Worm (Caenorhabditis elegans) whole organism, L4 larva: Measurements from ENCODE around the gene msp-45.

Experiments
- F49E8.2 ChIP-seq: sonication (generic microtip); optimal IDR thresholded peaks from 2 replicates; lab custom pipeline; 2016; ENCODE audit warnings: missing compliant biosample characterization, mild to moderate bottlenecking, missing genetic modification characterization, borderline replicate concordance
- R02D3.7 ChIP-seq: fragments of 150-350 bp; sonication (generic microtip); optimal IDR thresholded peaks from 3 replicates; lab custom pipeline; 2014; ENCODE audit warnings: missing biosample characterization, missing genetic modification characterization
- T26A8.4 ChIP-seq: fragments of 200-800 bp; sonication (Bioruptor generic); IDR thresholded peaks from 2 replicates; pipeline ENCODE4 v1.3.6; 2022; ENCODE audit warnings: missing genetic modification characterization, missing compliant biosample characterization
- Y5F2A.4 ChIP-seq: fragments of 200-800 bp; sonication (Bioruptor generic); optimal IDR thresholded peaks from 2 replicates; lab custom pipeline; 2018; ENCODE audit warnings: mild to moderate bottlenecking, missing genetic modification characterization, missing compliant biosample characterization
- ZK546.5 ChIP-seq, 2 experiments: sonication (generic microtip); optimal IDR thresholded peaks; 2 replicates each; lab custom pipeline; 2017; ENCODE audit warnings: missing biosample characterization in 2 of 2, missing genetic modification characterization in 2 of 2
- ama-1 ChIP-seq: fragments of 150-350 bp; optimal IDR thresholded peaks from 2 replicates; lab custom pipeline; 2014; ENCODE audit warnings: inconsistent platforms, mixed read lengths
- arid-1 ChIP-seq: fragments of 200-800 bp; sonication (Bioruptor generic); conservative IDR thresholded peaks from 2 replicates; pipeline ENCODE4 v1.3.6; 2022; ENCODE audit warnings: missing genetic modification reagents, missing genetic modification characterization, missing compliant biosample characterization
- attf-4 ChIP-seq: sonication (generic microtip); optimal IDR thresholded peaks from 3 replicates; lab custom pipeline; 2017; ENCODE audit warnings: missing biosample characterization, missing genetic modification characterization
- ceh-28 ChIP-seq: fragments of 150-350 bp; optimal IDR thresholded peaks from 2 replicates; lab custom pipeline; 2014; ENCODE audit warnings: missing biosample characterization, missing genetic modification reagents, missing genetic modification characterization
- ceh-44 ChIP-seq: fragments of 200-800 bp; sonication (Bioruptor generic); IDR thresholded peaks from 2 replicates; pipeline ENCODE4 v1.3.6; 2022; ENCODE audit warnings: missing genetic modification reagents, missing genetic modification characterization, missing compliant biosample characterization
- ceh-62 ChIP-seq: sonication (generic microtip); optimal IDR thresholded peaks from 2 replicates; lab custom pipeline; 2017; ENCODE audit warnings: missing biosample characterization, missing genetic modification characterization
- ceh-82 ChIP-seq: sonication (generic microtip); optimal IDR thresholded peaks from 2 replicates; lab custom pipeline; 2017; ENCODE audit warnings: missing biosample characterization, missing genetic modification characterization
- ces-1 ChIP-seq: fragments of 150-350 bp; sonication (generic microtip); optimal IDR thresholded peaks from 4 replicates; lab custom pipeline; 2014; ENCODE audit warnings: missing biosample characterization, missing genetic modification reagents, missing genetic modification characterization
- cey-2 ChIP-seq: sonication (generic microtip); optimal IDR thresholded peaks from 3 replicates; lab custom pipeline; 2017; ENCODE audit warnings: missing genetic modification characterization, mild to moderate bottlenecking, missing compliant biosample characterization, antibody characterized with exemption, borderline replicate concordance; ENCODE audit not compliant: insufficient read depth
- daf-12 ChIP-seq: fragments of 150-350 bp; optimal IDR thresholded peaks from 2 replicates; lab custom pipeline; 2014; ENCODE audit warnings: missing biosample characterization, missing genetic modification reagents, missing genetic modification characterization
- daf-19 ChIP-seq: fragments of 200-800 bp; sonication (Bioruptor generic); conservative IDR thresholded peaks from 2 replicates; pipeline ENCODE4 v1.3.6; 2022; ENCODE audit warnings: missing genetic modification characterization, missing compliant biosample characterization
- dmd-6 ChIP-seq: fragments of 200-800 bp; sonication (Bioruptor generic); IDR thresholded peaks from 2 replicates; pipeline ENCODE4 v1.3.6; 2022; ENCODE audit warnings: missing genetic modification reagents, missing genetic modification characterization, missing compliant biosample characterization
- dmd-9 ChIP-seq: fragments of 200-800 bp; sonication (Bioruptor generic); IDR thresholded peaks from 2 replicates; pipeline ENCODE4 v1.3.6; 2022; ENCODE audit warnings: missing genetic modification reagents, missing genetic modification characterization, missing compliant biosample characterization
- duxl-1 ChIP-seq: sonication (generic microtip); optimal IDR thresholded peaks from 2 replicates; lab custom pipeline; 2016; ENCODE audit warnings: mild to moderate bottlenecking, missing genetic modification characterization, moderate library complexity, missing compliant biosample characterization; ENCODE audit not compliant: poor library complexity
- fos-1 ChIP-seq: fragments of 150-350 bp; optimal IDR thresholded peaks from 2 replicates; lab custom pipeline; 2014; ENCODE audit warnings: missing biosample characterization, missing genetic modification characterization
- gei-8 ChIP-seq: fragments of 200-800 bp; sonication (Bioruptor generic); optimal IDR thresholded peaks from 2 replicates; lab custom pipeline; 2018; ENCODE audit warnings: mild to moderate bottlenecking, missing genetic modification characterization, missing compliant biosample characterization
- hif-1 ChIP-seq, 2 experiments: sonication (generic microtip); optimal IDR thresholded peaks; 2 replicates each; lab custom pipeline; 2016 to 2017; ENCODE audit warnings: missing compliant biosample characterization in 2 of 2, missing genetic modification characterization in 2 of 2, missing genetic modification reagents in 2 of 2, missing genotype in 2 of 2, mild to moderate bottlenecking in 1 of 2
- hlh-30 ChIP-seq: sonication (generic microtip); optimal IDR thresholded peaks from 2 replicates; lab custom pipeline; 2017; ENCODE audit warnings: antibody characterized with exemption, mild to moderate bottlenecking, missing genetic modification characterization, missing compliant biosample characterization; ENCODE audit not compliant: insufficient read depth
- hmg-1.1 ChIP-seq: fragments of 200-800 bp; sonication (Bioruptor generic); IDR thresholded peaks from 2 replicates; pipeline ENCODE4 v1.3.6; 2022; ENCODE audit warnings: missing genetic modification reagents, missing genetic modification characterization, missing compliant biosample characterization
- jun-1 ChIP-seq: fragments of 150-350 bp; optimal IDR thresholded peaks from 2 replicates; lab custom pipeline; 2014; ENCODE audit warnings: missing biosample characterization, missing genetic modification reagents, missing genetic modification characterization
- lin-15B ChIP-seq: fragments of 150-350 bp; sonication (generic microtip); optimal IDR thresholded peaks from 3 replicates; lab custom pipeline; 2014; ENCODE audit warnings: missing biosample characterization, missing genetic modification characterization
- lin-39 ChIP-seq: fragments of 150-350 bp; optimal IDR thresholded peaks from 2 replicates; lab custom pipeline; 2014; ENCODE audit warnings: missing biosample characterization, missing genetic modification reagents, missing genetic modification characterization
- lir-3 ChIP-seq: sonication (generic microtip); optimal IDR thresholded peaks from 2 replicates; lab custom pipeline; 2016; ENCODE audit warnings: mild to moderate bottlenecking, missing genetic modification characterization, missing compliant biosample characterization
- madf-9 ChIP-seq: fragments of 200-800 bp; sonication (Bioruptor generic); conservative IDR thresholded peaks from 2 replicates; pipeline ENCODE4 v1.3.6; 2022; ENCODE audit warnings: missing genetic modification reagents, missing genetic modification characterization, missing compliant biosample characterization
- mdt-29 ChIP-seq: fragments of 200-800 bp; sonication (Bioruptor generic); IDR thresholded peaks from 2 replicates; pipeline ENCODE4 v1.3.6; 2022; ENCODE audit warnings: missing genetic modification reagents, missing genetic modification characterization, missing compliant biosample characterization
- mxl-3 ChIP-seq: fragments of 200-800 bp; sonication (Bioruptor generic); optimal IDR thresholded peaks from 2 replicates; lab custom pipeline; 2018; ENCODE audit warnings: mild to moderate bottlenecking, missing genetic modification characterization, missing compliant biosample characterization
- nhr-102 ChIP-seq: sonication (generic microtip); optimal IDR thresholded peaks from 2 replicates; lab custom pipeline; 2016; ENCODE audit warnings: mild to moderate bottlenecking, missing genetic modification characterization, moderate library complexity, missing compliant biosample characterization
- nhr-11 ChIP-seq: fragments of 150-350 bp; optimal IDR thresholded peaks from 2 replicates; lab custom pipeline; 2014; ENCODE audit warnings: missing biosample characterization, missing genetic modification characterization
- nhr-111 ChIP-seq: fragments of 200-800 bp; sonication (Bioruptor generic); optimal IDR thresholded peaks from 2 replicates; lab custom pipeline; 2018; ENCODE audit warnings: mild to moderate bottlenecking, missing genetic modification characterization, missing compliant biosample characterization
- nhr-25 ChIP-seq: sonication (generic microtip); optimal IDR thresholded peaks from 2 replicates; lab custom pipeline; 2017; ENCODE audit warnings: missing genetic modification characterization, mild to moderate bottlenecking, missing compliant biosample characterization, antibody characterized with exemption, moderate library complexity, borderline replicate concordance; ENCODE audit not compliant: insufficient read depth
- nhr-28 ChIP-seq: fragments of 150-350 bp; optimal IDR thresholded peaks from 2 replicates; lab custom pipeline; 2014; ENCODE audit warnings: missing biosample characterization, missing genetic modification characterization
- nhr-42 ChIP-seq: fragments of 200-800 bp; sonication (Bioruptor generic); IDR thresholded peaks from 2 replicates; pipeline ENCODE4 v1.3.6; 2022; ENCODE audit warnings: missing genetic modification characterization, missing compliant biosample characterization
- nhr-6 ChIP-seq: fragments of 150-350 bp; optimal IDR thresholded peaks from 2 replicates; lab custom pipeline; 2014; ENCODE audit warnings: missing biosample characterization, missing genetic modification characterization
- rbr-2 ChIP-seq: sonication (generic microtip); optimal IDR thresholded peaks from 2 replicates; lab custom pipeline; 2016; ENCODE audit warnings: missing genotype, missing genetic modification characterization, missing compliant biosample characterization
- sdz-12 ChIP-seq: fragments of 200-800 bp; sonication (Bioruptor generic); optimal IDR thresholded peaks from 2 replicates; lab custom pipeline; 2018; ENCODE audit warnings: mild to moderate bottlenecking, missing genetic modification characterization, missing compliant biosample characterization
- snpc-1.2 ChIP-seq: fragments of 200-800 bp; sonication (Bioruptor generic); IDR thresholded peaks from 2 replicates; pipeline ENCODE4 v1.3.6; 2022; ENCODE audit warnings: missing genetic modification reagents, missing genetic modification characterization, missing compliant biosample characterization
- spr-3 ChIP-seq: fragments of 200-800 bp; sonication (Bioruptor generic); optimal IDR thresholded peaks from 2 replicates; lab custom pipeline; 2018; ENCODE audit warnings: mild to moderate bottlenecking, missing genetic modification characterization, missing compliant biosample characterization
- tag-97 ChIP-seq: fragments of 200-800 bp; sonication (Bioruptor generic); IDR thresholded peaks from 2 replicates; pipeline ENCODE4 v1.3.6; 2022; ENCODE audit warnings: missing genetic modification characterization, missing compliant biosample characterization
- tra-1 ChIP-seq: fragments of 200-800 bp; sonication (Bioruptor generic); IDR thresholded peaks from 2 replicates; pipeline ENCODE4 v1.3.6; 2022; ENCODE audit warnings: missing genetic modification reagents, missing genetic modification characterization, missing compliant biosample characterization
- unc-62 ChIP-seq, 3 experiments: fragments of 150-350 bp in 1 of 3; sonication (generic microtip); optimal IDR thresholded peaks in 2 of 3; peaks in 1 of 3; 1 replicate in 1 of 3; 2 replicates in 2 of 3; lab custom pipeline; 2014 to 2017; ENCODE audit warnings: missing biosample characterization in 3 of 3, missing genetic modification characterization in 3 of 3, missing genetic modification reagents in 3 of 3, missing genotype in 1 of 3
- zfp-2 ChIP-seq: sonication (generic microtip); optimal IDR thresholded peaks from 2 replicates; lab custom pipeline; 2016; ENCODE audit warnings: mild to moderate bottlenecking, missing genetic modification characterization, missing compliant biosample characterization
- zip-11 ChIP-seq: fragments of 200-800 bp; sonication (Bioruptor generic); IDR thresholded peaks from 2 replicates; pipeline ENCODE4 v1.3.6; 2022; ENCODE audit warnings: missing genetic modification characterization, missing compliant biosample characterization
- zip-2 ChIP-seq: fragments of 150-350 bp; optimal IDR thresholded peaks from 2 replicates; lab custom pipeline; 2014; ENCODE audit warnings: missing biosample characterization, missing genetic modification characterization
- ztf-11 ChIP-seq: fragments of 150-350 bp; optimal IDR thresholded peaks from 2 replicates; lab custom pipeline; 2014; ENCODE audit warnings: missing biosample characterization, missing genetic modification characterization
- ztf-7 ChIP-seq: fragments of 150-350 bp; optimal IDR thresholded peaks from 2 replicates; lab custom pipeline; 2014; ENCODE audit warnings: missing biosample characterization, missing genetic modification characterization

Gene msp-45

DNA sequence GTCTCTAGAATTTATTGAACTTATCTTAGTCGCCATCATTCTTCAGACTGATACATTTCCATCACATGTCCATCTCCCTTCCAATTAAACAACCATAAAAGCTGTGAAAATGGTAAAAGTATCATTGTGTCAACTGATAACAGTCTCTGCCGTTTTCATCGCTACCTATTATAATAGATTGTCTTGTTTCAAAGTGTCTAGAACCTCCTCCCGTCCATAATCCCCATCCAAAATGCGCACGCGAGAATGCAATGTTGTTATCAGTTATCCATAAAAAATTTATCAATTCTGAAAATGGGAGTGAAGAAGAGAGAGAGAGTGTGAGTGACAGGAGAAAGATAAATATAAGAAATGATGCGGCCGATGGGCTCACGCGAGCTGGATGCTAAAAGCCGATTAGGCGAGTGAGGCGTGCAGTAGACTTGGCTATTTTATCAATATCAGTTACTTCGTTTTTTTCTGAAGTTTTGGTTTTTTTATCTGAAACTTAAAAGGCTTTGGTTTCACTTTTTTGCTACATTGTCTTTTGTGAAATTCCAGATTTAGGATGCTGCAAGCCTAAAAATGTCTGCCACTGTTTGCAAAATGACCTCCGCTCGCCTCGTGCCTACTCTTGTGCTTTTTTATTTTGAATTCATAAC, 45.2 kb upstream of the msp-45 start (continued):
- TF ChIP-seq nhr-28 (tag; lab: Kevin White, UChicago): peak; percentile 76
- TF ChIP-seq lir-3: no peak
- no peak for TF ChIP-seq fos-1
- TF ChIP-seq dmd-9 (GFP tag; lab: Robert Waterston, UW): no peak
- no peak for TF ChIP-seq nhr-11
- TF ChIP-seq zip-11 (GFP tag; lab: Robert Waterston, UW): no peak
- TF ChIP-seq nhr-111 (GFP tag; lab: Kevin White, UChicago): no peak
- peak; percentile 43; the same call in 1 of the 2 replicates for TF ChIP-seq T26A8.4 (GFP tag; lab: Robert Waterston, UW)
- TF ChIP-seq ces-1 (GFP tag; lab: Kevin White, UChicago): no peak
- no peak for TF ChIP-seq nhr-25
- no peak for TF ChIP-seq ZK546.5 (tag; optimal IDR thresholded peaks at IDR 0.05; lab: Kevin White, UChicago)
- TF ChIP-seq mxl-3 (GFP tag; lab: Kevin White, UChicago): peak; percentile 21
- TF ChIP-seq nhr-6: peak; percentile 31
- peak; percentile 51 for TF ChIP-seq cey-2 (tag; lab: Kevin White, UChicago)
- no peak for TF ChIP-seq rbr-2 (tag; lab: Kevin White, UChicago)
- no peak for TF ChIP-seq ceh-28 (tag; lab: Kevin White, UChicago)
- no peak for TF ChIP-seq attf-4 (tag; lab: Kevin White, UChicago)
- no peak for TF ChIP-seq jun-1 (tag; lab: Kevin White, UChicago)
- 0 out of 2 replicates have a peak, but pooled peaks have one; percentile 30 for TF ChIP-seq mdt-29
- 0 out of 2 replicates have a peak, but pooled peaks have one; percentile 25 for TF ChIP-seq hmg-1.1 (GFP tag; lab: Robert Waterston, UW)
- no peak for TF ChIP-seq lin-39
- no peak for TF ChIP-seq daf-12
- no peak for TF ChIP-seq ceh-82 (tag; lab: Kevin White, UChicago)
- TF ChIP-seq dmd-6 (GFP tag; lab: Robert Waterston, UW): peak; percentile 95
- TF ChIP-seq zfp-2 (tag; lab: Kevin White, UChicago): no peak
- no peak for TF ChIP-seq ceh-62
- TF ChIP-seq tra-1 (GFP tag; lab: Robert Waterston, UW): peak; percentile 98
- no peak for TF ChIP-seq duxl-1 (tag; lab: Kevin White, UChicago)
- no peak for TF ChIP-seq arid-1 (GFP tag; lab: Robert Waterston, UW)
- no peak for TF ChIP-seq spr-3 (GFP tag; lab: Kevin White, UChicago)
- TF ChIP-seq unc-62 (GFP tag; optimal IDR thresholded peaks at IDR 0.05 in 1 of 2; lab: Kevin White, UChicago): no peak
- TF ChIP-seq unc-62 (tag; optimal IDR thresholded peaks at IDR 0.05; lab: Kevin White, UChicago): no peak
- TF ChIP-seq lin-15B (tag; lab: Kevin White, UChicago): no peak
- TF ChIP-seq ztf-7 (tag; lab: Kevin White, UChicago): no peak
- TF ChIP-seq snpc-1.2 (GFP tag; lab: Robert Waterston, UW): no peak
- TF ChIP-seq R02D3.7 (tag; lab: Kevin White, UChicago): no peak
- no peak for TF ChIP-seq nhr-42 (GFP tag; lab: Robert Waterston, UW)
- no peak for TF ChIP-seq hif-1 (tag; optimal IDR thresholded peaks at IDR 0.05; lab: Kevin White, UChicago)
- TF ChIP-seq F49E8.2: no peak
- peak; percentile 55 for TF ChIP-seq hlh-30 (tag; lab: Kevin White, UChicago)
- TF ChIP-seq Y5F2A.4 (GFP tag; lab: Kevin White, UChicago): no peak
- TF ChIP-seq tag-97 (GFP tag; lab: Robert Waterston, UW): no peak
- TF ChIP-seq madf-9 (GFP tag; lab: Robert Waterston, UW): no peak
- TF ChIP-seq ceh-44 (GFP tag; lab: Robert Waterston, UW): no peak
- no peak for TF ChIP-seq zip-2
- no peak for TF ChIP-seq ama-1 (lab: Kevin White, UChicago)
- TF ChIP-seq gei-8: peak; percentile 21
- no peak for TF ChIP-seq sdz-12 (GFP tag; lab: Kevin White, UChicago)
- no peak for TF ChIP-seq ztf-11
- no peak for TF ChIP-seq daf-19 (GFP tag; lab: Robert Waterston, UW)
- TF ChIP-seq nhr-102 (tag; lab: Kevin White, UChicago): peak; percentile 81
